Fruit fly (Drosophila melanogaster) whole organism, embryonic: ENCODE data around the gene CG10311.

Source experiments
- Aef1 ChIP-seq: fragments of 200-800 bp; sonication (Bioruptor generic); IDR thresholded peaks from 3 replicates; pipeline ENCODE4 v1.3.6; 2022; ENCODE audit warnings: missing biosample characterization, missing genetic modification characterization
- Antp ChIP-seq: fragments of 200-800 bp; sonication (Bioruptor generic); optimal IDR thresholded peaks from 3 replicates; lab custom pipeline; 2016; ENCODE audit warnings: missing biosample characterization, missing genetic modification characterization
- CG10274 ChIP-seq: fragments of 200-800 bp; sonication (Bioruptor generic); optimal IDR thresholded peaks from 3 replicates; lab custom pipeline; 2017; ENCODE audit warnings: missing biosample characterization, mild to moderate bottlenecking, missing genetic modification characterization
- CG10462 ChIP-seq: fragments of 200-800 bp; sonication (Bioruptor generic); optimal IDR thresholded peaks from 2 replicates; lab custom pipeline; 2016; ENCODE audit warnings: missing biosample characterization, missing genetic modification characterization
- CG10565 ChIP-seq: fragments of 200-800 bp; sonication (Bioruptor generic); optimal IDR thresholded peaks from 3 replicates; lab custom pipeline; 2016; ENCODE audit warnings: missing biosample characterization, mild to moderate bottlenecking, missing genetic modification characterization
- CG10959 ChIP-seq: fragments of 200-800 bp; sonication (Bioruptor generic); IDR thresholded peaks from 2 replicates; pipeline ENCODE4 v1.3.6; 2022; ENCODE audit warnings: missing biosample characterization, missing genetic modification characterization
- CG11695 ChIP-seq: fragments of 200-800 bp; sonication (Bioruptor generic); IDR thresholded peaks from 3 replicates; pipeline ENCODE4 v1.3.6; 2022; ENCODE audit warnings: missing biosample characterization, missing genetic modification characterization
- CG1602 ChIP-seq: fragments of 200-800 bp; sonication (Bioruptor generic); optimal IDR thresholded peaks from 3 replicates; lab custom pipeline; 2016; ENCODE audit warnings: missing biosample characterization, missing genetic modification characterization
- CG17385 ChIP-seq: fragments of 200-800 bp; sonication (Bioruptor generic); optimal IDR thresholded peaks from 3 replicates; lab custom pipeline; 2018; ENCODE audit warnings: missing biosample characterization, mild to moderate bottlenecking, missing genetic modification characterization
- CG30020 ChIP-seq: fragments of 200-800 bp; optimal IDR thresholded peaks from 2 replicates; lab custom pipeline; 2019; ENCODE audit warnings: missing biosample characterization, mild to moderate bottlenecking, missing genetic modification characterization, moderate library complexity
- CG3281 ChIP-seq: fragments of 200-800 bp; sonication (Bioruptor generic); optimal IDR thresholded peaks from 3 replicates; lab custom pipeline; 2017; ENCODE audit warnings: missing biosample characterization, mild to moderate bottlenecking, missing genetic modification characterization
- CG4282 ChIP-seq: fragments of 200-800 bp; sonication (Bioruptor generic); optimal IDR thresholded peaks from 2 replicates; lab custom pipeline; 2016; ENCODE audit warnings: missing biosample characterization, missing genetic modification characterization
- CG43689 ChIP-seq: fragments of 200-800 bp; sonication (Bioruptor generic); IDR thresholded peaks from 2 replicates; pipeline ENCODE4 v1.3.6; 2022; ENCODE audit warnings: missing biosample characterization, missing genetic modification characterization
- CG5245 ChIP-seq: fragments of 200-800 bp; sonication (Bioruptor generic); optimal IDR thresholded peaks from 3 replicates; lab custom pipeline; 2016; ENCODE audit warnings: missing biosample characterization, missing genetic modification characterization
- CG9876 ChIP-seq: fragments of 200-800 bp; sonication (Bioruptor generic); optimal IDR thresholded peaks from 2 replicates; lab custom pipeline; 2016; ENCODE audit warnings: missing biosample characterization, missing genetic modification characterization
- E2f1 ChIP-seq: fragments of 200-800 bp; sonication (Bioruptor generic); IDR thresholded peaks from 2 replicates; pipeline ENCODE4 v1.3.6; 2022; ENCODE audit warnings: missing biosample characterization, missing genetic modification characterization
- Ets65A ChIP-seq: fragments of 200-800 bp; sonication (Bioruptor generic); peaks from one replicate; lab custom pipeline; 2016; ENCODE audit warnings: missing biosample characterization, missing genetic modification characterization
- GATAe ChIP-seq: fragments of 200-800 bp; sonication (Bioruptor generic); conservative IDR thresholded peaks from 2 replicates; pipeline ENCODE4 v1.3.6; 2022; ENCODE audit warnings: missing biosample characterization, missing genetic modification characterization
- Hr39 ChIP-seq: fragments of >200 bp; optimal IDR thresholded peaks from 2 replicates; lab custom pipeline; 2017
- Kr ChIP-seq: fragments of 200-800 bp; sonication (Bioruptor generic); optimal IDR thresholded peaks from 2 replicates; lab custom pipeline; 2017; ENCODE audit warnings: missing biosample characterization, mild to moderate bottlenecking, missing genetic modification characterization
- Nf-YB ChIP-seq: fragments of 200-800 bp; sonication (Bioruptor generic); optimal IDR thresholded peaks from 3 replicates; lab custom pipeline; 2019; ENCODE audit warnings: missing biosample characterization, mild to moderate bottlenecking, missing genetic modification characterization, moderate library complexity
- Nf-YC ChIP-seq: fragments of 200-800 bp; optimal IDR thresholded peaks from 3 replicates; lab custom pipeline; 2019; ENCODE audit warnings: missing biosample characterization, mild to moderate bottlenecking, missing genetic modification characterization, moderate library complexity
- Vsx1 ChIP-seq: fragments of 200-800 bp; sonication (Bioruptor generic); optimal IDR thresholded peaks from 2 replicates; lab custom pipeline; 2017; ENCODE audit warnings: missing biosample characterization, mild to moderate bottlenecking, missing genetic modification characterization, missing genetic modification reagents
- Xbp1 ChIP-seq: fragments of 200-800 bp; sonication (Bioruptor generic); optimal IDR thresholded peaks from 3 replicates; lab custom pipeline; 2016; ENCODE audit warnings: missing biosample characterization, mild to moderate bottlenecking, missing genetic modification characterization
- cg ChIP-seq: fragments of 200-800 bp; sonication (Bioruptor generic); optimal IDR thresholded peaks from 3 replicates; lab custom pipeline; 2019; ENCODE audit warnings: missing biosample characterization, mild to moderate bottlenecking, missing genetic modification characterization, moderate library complexity
- chinmo ChIP-seq: fragments of 200-800 bp; sonication (Bioruptor generic); IDR thresholded peaks from 4 replicates; pipeline ENCODE4 v1.3.6; 2022; ENCODE audit warnings: missing biosample characterization, missing genetic modification characterization; ENCODE audit not compliant: partially characterized antibody
- chn ChIP-seq: fragments of 200-800 bp; sonication (Bioruptor generic); optimal IDR thresholded peaks from 2 replicates; lab custom pipeline; 2016; ENCODE audit warnings: missing biosample characterization, missing genetic modification characterization
- crol ChIP-seq: fragments of 200-800 bp; sonication (Bioruptor generic); IDR thresholded peaks from 2 replicates; pipeline ENCODE4 v1.3.6; 2022; ENCODE audit warnings: missing biosample characterization, missing genetic modification characterization
- disco-r ChIP-seq: fragments of 200-800 bp; sonication (Bioruptor generic); optimal IDR thresholded peaks from 2 replicates; lab custom pipeline; 2016; ENCODE audit warnings: missing biosample characterization, missing genetic modification characterization
- h ChIP-seq: fragments of >200 bp; optimal IDR thresholded peaks from 2 replicates; lab custom pipeline; 2017
- kni ChIP-seq: fragments of 200-800 bp; sonication (Bioruptor generic); optimal IDR thresholded peaks from 3 replicates; lab custom pipeline; 2017; ENCODE audit warnings: mild to moderate bottlenecking, missing biosample characterization, missing genetic modification reagents, missing genetic modification characterization
- oc ChIP-seq: fragments of 200-800 bp; sonication (Bioruptor generic); optimal IDR thresholded peaks from 2 replicates; lab custom pipeline; 2018; ENCODE audit warnings: missing biosample characterization, mild to moderate bottlenecking, missing genetic modification characterization, moderate library complexity
- otp ChIP-seq: fragments of 200-800 bp; sonication (Bioruptor generic); IDR thresholded peaks from 3 replicates; pipeline ENCODE4, ENCODE4 v1.3.6; 2022; ENCODE audit warnings: missing biosample characterization, missing genetic modification characterization
- pan ChIP-seq, 4 experiments: fragments of >200 bp in 3 of 4; fragments of 200-800 bp in 1 of 4; sonication (Bioruptor generic) in 1 of 4; optimal IDR thresholded peaks in 3 of 4; IDR thresholded peaks in 1 of 4; 2 replicates each; pipeline versions ENCODE4 v1.3.6 to Lab custom; 2017 to 2022; ENCODE audit warnings: missing biosample characterization in 2 of 4, missing genetic modification characterization in 2 of 4, mixed read lengths in 1 of 4
- pfk ChIP-seq: fragments of 200-800 bp; sonication (Bioruptor generic); optimal IDR thresholded peaks from 2 replicates; lab custom pipeline; 2018; ENCODE audit warnings: missing biosample characterization, mild to moderate bottlenecking, missing genetic modification characterization, moderate library complexity
- ro ChIP-seq: fragments of 200-800 bp; sonication (Bioruptor generic); IDR thresholded peaks from 2 replicates; pipeline ENCODE4 v1.3.6; 2022; ENCODE audit warnings: missing biosample characterization, missing genetic modification characterization
- sd ChIP-seq: fragments of 200-800 bp; sonication (Bioruptor generic); optimal IDR thresholded peaks from 3 replicates; lab custom pipeline; 2018; ENCODE audit warnings: missing biosample characterization, mild to moderate bottlenecking, missing genetic modification characterization, moderate library complexity
- seq ChIP-seq: fragments of 200-800 bp; sonication (Bioruptor generic); IDR thresholded peaks from 2 replicates; pipeline ENCODE4 v1.3.6; 2022; ENCODE audit warnings: missing biosample characterization, missing genetic modification characterization
- tgo ChIP-seq: fragments of 200-800 bp; sonication (Bioruptor generic); IDR thresholded peaks from 3 replicates; pipeline ENCODE4 v1.3.6; 2022; ENCODE audit warnings: missing biosample characterization, missing genetic modification characterization
- trem ChIP-seq: fragments of 200-800 bp; optimal IDR thresholded peaks from 3 replicates; lab custom pipeline; 2019; ENCODE audit warnings: missing biosample characterization, mild to moderate bottlenecking, missing genetic modification characterization, moderate library complexity
- vnd ChIP-seq: fragments of 200-800 bp; sonication (Bioruptor generic); IDR thresholded peaks from 3 replicates; pipeline ENCODE4 v1.3.6; 2022; ENCODE audit warnings: missing biosample characterization, missing genetic modification characterization; ENCODE audit not compliant: partially characterized antibody
- zfh2 ChIP-seq: fragments of 200-800 bp; sonication (Bioruptor generic); optimal IDR thresholded peaks from 2 replicates; lab custom pipeline; 2016; ENCODE audit warnings: missing biosample characterization, missing genetic modification characterization

Gene CG10311

dm6 chr3R:16403023-16403733 is 46.4 kb upstream of the CG10311 start, which contains the start of gene ss (continued):
- TF ChIP-seq kni (GFP tag; lab: Kevin White, UChicago) (peak; percentile 26), E2f1 (GFP tag; lab: Robert Waterston, UW) (no peak), h (lab: Kevin White, UChicago) (no peak), CG4282 (GFP tag; lab: Kevin White, UChicago) (no peak), CG10959 (GFP tag; lab: Robert Waterston, UW) (no peak), trem (tag; lab: Kevin White, UChicago) (no peak), CG10462 (GFP tag; lab: Kevin White, UChicago) (no peak), vnd (no peak), Antp (no peak), oc (tag; lab: Kevin White, UChicago) (no peak), Hr39 (lab: Kevin White, UChicago) (peak; percentile 97), Xbp1 (peak; percentile 39), CG10274 (GFP tag; lab: Kevin White, UChicago) (no peak), CG17385 (GFP tag; lab: Kevin White, UChicago) (no peak), CG43689 (GFP tag; lab: Robert Waterston, UW) (no peak), ro (GFP tag; lab: Robert Waterston, UW) (no peak), CG5245 (no peak), CG11695 (GFP tag; lab: Robert Waterston, UW) (no peak), GATAe (GFP tag; lab: Robert Waterston, UW) (no peak), CG30020 (tag; lab: Kevin White, UChicago) (no peak), chn (no peak), CG9876 (GFP tag; lab: Kevin White, UChicago) (no peak), chinmo (0 out of 4 replicates have a peak, but pooled peaks have one; percentile 48), sd (no peak), Aef1 (no peak), Vsx1 (GFP tag; lab: Kevin White, UChicago) (no peak), tgo (GFP tag; lab: Robert Waterston, UW) (no peak), pan (optimal IDR thresholded peaks at IDR 0.05; lab: Kevin White, UChicago) (no peak), pan (GFP tag; optimal IDR thresholded peaks at IDR 0.05 in 1 of 2, IDR thresholded peaks at IDR 0.05 in 1 of 2) (peak in 1 of 2 experiments; percentile 68), CG3281 (GFP tag; lab: Kevin White, UChicago) (no peak), CG1602 (no peak), zfh2 (GFP tag; lab: Kevin White, UChicago) (no peak)

- TF ChIP-seq Ets65A (GFP tag; lab: Kevin White, UChicago) = peak; percentile 40
- TF ChIP-seq Nf-YC (tag; lab: Kevin White, UChicago) = peak; percentile 76
- TF ChIP-seq CG10565 (GFP tag; lab: Kevin White, UChicago) = no peak
- no peak for TF ChIP-seq disco-r (GFP tag; lab: Kevin White, UChicago)
- TF ChIP-seq seq (GFP tag; lab: Robert Waterston, UW) = peak; percentile 31; the same call in 1 of the 2 replicates
- TF ChIP-seq pfk (GFP tag; lab: Kevin White, UChicago) = no peak
- TF ChIP-seq cg (GFP tag; lab: Kevin White, UChicago) = peak; percentile 22
- TF ChIP-seq crol = peak; percentile 66; the same call in 1 of the 2 replicates
- no peak for TF ChIP-seq Kr (GFP tag; lab: Kevin White, UChicago)
- no peak for TF ChIP-seq otp (GFP tag; lab: Robert Waterston, UW)
- TF ChIP-seq Nf-YB = peak; percentile 57
Observed at dm6 chr3R:16396565-16396964, 39.8 kb upstream of the CG10311 start.
